Worm (Caenorhabditis elegans): ENCODE measurements around the gene clc-31.
"Not testable (repeated sequence)": the region's sequence is repeated elsewhere in the genome, so short reads cannot be mapped to it uniquely, and the experiment has no call there.

DNA sequence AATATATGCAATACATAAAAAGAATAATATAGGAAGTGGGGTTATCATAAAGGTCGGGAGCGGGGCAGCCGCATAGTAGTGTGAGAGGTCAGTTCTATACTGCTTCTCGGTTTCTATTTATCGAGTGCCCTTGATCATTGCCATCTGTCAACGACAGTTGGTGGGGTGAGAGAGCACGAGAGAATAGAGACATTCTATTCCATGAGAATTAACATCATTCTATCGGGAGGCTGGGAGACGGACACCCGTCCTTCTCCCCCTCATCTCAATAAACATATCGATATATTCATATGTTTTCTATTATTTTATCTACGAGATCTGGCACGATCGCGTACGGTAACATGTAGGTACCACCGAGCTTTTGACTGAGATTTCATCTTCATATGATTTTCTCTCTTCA lies 28.2 kb upstream of the clc-31 start, which contains the start of gene mps-2:
- not testable (repeated sequence) for TF ChIP-seq elt-2, ceh-9, fos-1 (tag; optimal IDR thresholded peaks at IDR 0.05)

Measured in whole organism, L3 larva.